Fruit fly (Drosophila melanogaster) S2 (cell line): ENCODE results near the gene CG1090.

ENCODE experiments used
- CG8478 ChIP-seq: fragments of >200 bp; optimal IDR thresholded peaks from 2 replicates; lab custom pipeline; 2018
- CTCF ChIP-seq, 2 experiments: fragments of >200 bp; optimal IDR thresholded peaks; 2 replicates each; lab custom pipeline; 2018

DNA sequence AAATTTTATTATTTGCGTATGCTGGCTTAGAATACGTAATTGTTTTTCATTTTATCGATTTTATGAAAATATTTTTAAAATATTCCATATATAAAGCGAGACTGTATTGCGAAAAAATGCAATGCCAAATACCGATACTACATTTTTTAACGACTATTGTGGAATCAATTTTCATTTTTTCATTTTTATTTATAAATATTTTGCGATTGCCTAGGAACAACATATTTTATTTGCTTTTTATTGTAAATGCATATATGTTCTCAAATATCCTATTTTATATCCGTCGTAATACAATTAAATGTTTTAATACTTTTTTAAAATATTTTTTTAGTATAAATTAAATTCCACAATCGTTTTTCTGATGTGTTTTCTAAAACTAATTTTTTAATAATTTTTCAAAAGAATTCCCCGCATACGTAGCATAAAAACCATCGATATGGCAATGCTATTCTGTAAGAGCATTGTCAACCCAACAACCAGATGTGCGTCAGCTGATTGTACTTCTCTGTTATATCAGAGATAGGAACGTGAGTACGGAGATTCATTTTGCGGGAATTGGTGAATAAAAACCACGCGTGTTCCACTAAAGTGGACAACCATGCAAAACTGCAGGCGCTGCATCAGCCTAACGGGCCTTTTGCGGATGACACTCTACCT lies 48.5 kb upstream of the CG1090 start, which contains the start of gene Suv3:
- TF ChIP-seq CG8478 (lab: Kevin White, UChicago) (no peak), CTCF (optimal IDR thresholded peaks at IDR 0.05; lab: Kevin White, UChicago) (no peak)
